Fruit fly (Drosophila melanogaster) whole organism, embryonic: ENCODE measurements around the gene CG3306.

Source experiments
- Atf6 ChIP-seq: fragments of 200-800 bp; sonication (Bioruptor generic); IDR thresholded peaks from 2 replicates; pipeline ENCODE4 v1.3.6; 2022; ENCODE audit warnings: missing biosample characterization, missing genetic modification characterization
- CG10274 ChIP-seq: fragments of 200-800 bp; sonication (Bioruptor generic); optimal IDR thresholded peaks from 3 replicates; lab custom pipeline; 2017; ENCODE audit warnings: missing biosample characterization, mild to moderate bottlenecking, missing genetic modification characterization
- CG10366 ChIP-seq: fragments of 200-800 bp; sonication (Bioruptor generic); IDR thresholded peaks from 2 replicates; pipeline ENCODE4 v1.3.6; 2022; ENCODE audit warnings: missing biosample characterization, missing genetic modification characterization
- CG10543 ChIP-seq: fragments of 200-800 bp; sonication (Bioruptor generic); optimal IDR thresholded peaks from 3 replicates; lab custom pipeline; 2017; ENCODE audit warnings: missing biosample characterization, mild to moderate bottlenecking, missing genetic modification characterization, moderate library complexity
- CG11085 ChIP-seq: fragments of 200-800 bp; sonication (Bioruptor generic); IDR thresholded peaks from 2 replicates; pipeline ENCODE4 v1.3.6; 2022; ENCODE audit warnings: missing biosample characterization, missing genetic modification characterization
- CG11398 ChIP-seq: fragments of 200-800 bp; sonication (Bioruptor generic); optimal IDR thresholded peaks from 2 replicates; lab custom pipeline; 2016; ENCODE audit warnings: missing biosample characterization, missing genetic modification characterization
- CG11696 ChIP-seq: fragments of 200-800 bp; sonication (Bioruptor generic); IDR thresholded peaks from 2 replicates; pipeline ENCODE4 v1.3.6; 2022; ENCODE audit warnings: missing biosample characterization, missing genetic modification characterization
- CG13287 ChIP-seq: fragments of 200-800 bp; sonication (Bioruptor generic); IDR thresholded peaks from 2 replicates; pipeline ENCODE4 v1.3.6; 2022; ENCODE audit warnings: missing biosample characterization, missing genetic modification characterization; ENCODE audit not compliant: partially characterized antibody
- CG14014 ChIP-seq: fragments of 200-800 bp; sonication (Bioruptor generic); IDR thresholded peaks from 2 replicates; pipeline ENCODE4 v1.3.6; 2022; ENCODE audit warnings: missing biosample characterization, missing genetic modification characterization
- CG14441 ChIP-seq: fragments of 200-800 bp; sonication (Bioruptor generic); IDR thresholded peaks from 2 replicates; pipeline ENCODE4 v1.3.6; 2022; ENCODE audit warnings: missing biosample characterization, missing genetic modification characterization
- CG14710 ChIP-seq: fragments of 200-800 bp; sonication (Bioruptor generic); optimal IDR thresholded peaks from 3 replicates; lab custom pipeline; 2019; ENCODE audit warnings: missing biosample characterization, mild to moderate bottlenecking, missing genetic modification characterization, moderate library complexity
- CG15011 ChIP-seq: fragments of 200-800 bp; sonication (Bioruptor generic); optimal IDR thresholded peaks from 3 replicates; lab custom pipeline; 2018; ENCODE audit warnings: missing biosample characterization, mild to moderate bottlenecking, missing genetic modification characterization
- CG15514 ChIP-seq: fragments of 200-800 bp; sonication (Bioruptor generic); optimal IDR thresholded peaks from 3 replicates; lab custom pipeline; 2017; ENCODE audit warnings: missing biosample characterization, missing genetic modification characterization, mild to moderate bottlenecking, moderate library complexity, missing genetic modification reagents
- CG2199 ChIP-seq: fragments of 200-800 bp; sonication (Bioruptor generic); IDR thresholded peaks from 3 replicates; pipeline ENCODE4 v1.3.6; 2022; ENCODE audit warnings: missing biosample characterization, missing genetic modification characterization
- CG31388 ChIP-seq: fragments of 200-800 bp; sonication (Bioruptor generic); optimal IDR thresholded peaks from 2 replicates; lab custom pipeline; 2016; ENCODE audit warnings: missing biosample characterization, missing genetic modification characterization
- CG3281 ChIP-seq: fragments of 200-800 bp; sonication (Bioruptor generic); optimal IDR thresholded peaks from 3 replicates; lab custom pipeline; 2017; ENCODE audit warnings: missing biosample characterization, mild to moderate bottlenecking, missing genetic modification characterization
- CG4328 ChIP-seq: fragments of 200-800 bp; sonication (Bioruptor generic); optimal IDR thresholded peaks from 3 replicates; lab custom pipeline; 2017; ENCODE audit warnings: missing biosample characterization, missing genetic modification reagents, missing genetic modification characterization
- CG4617 ChIP-seq: fragments of 200-800 bp; sonication (Bioruptor generic); optimal IDR thresholded peaks from 3 replicates; lab custom pipeline; 2016; ENCODE audit warnings: missing biosample characterization, missing genetic modification characterization, borderline replicate concordance
- CG4730 ChIP-seq: fragments of 200-800 bp; sonication (Bioruptor generic); IDR thresholded peaks from 2 replicates; pipeline ENCODE4 v1.3.6; 2022; ENCODE audit warnings: missing biosample characterization, missing genetic modification characterization
- CG9609 ChIP-seq: fragments of 200-800 bp; sonication (Bioruptor generic); optimal IDR thresholded peaks from 3 replicates; lab custom pipeline; 2016; ENCODE audit warnings: missing biosample characterization, missing genetic modification characterization
- Deaf1 ChIP-seq: fragments of 200-800 bp; optimal IDR thresholded peaks from 3 replicates; lab custom pipeline; 2019; ENCODE audit warnings: missing biosample characterization, mild to moderate bottlenecking, missing genetic modification characterization, moderate library complexity
- Dll ChIP-seq: fragments of 200-800 bp; sonication (Bioruptor generic); IDR thresholded peaks from 4 replicates; pipeline ENCODE4 v1.3.6; 2022; ENCODE audit warnings: missing biosample characterization, missing genetic modification characterization; ENCODE audit not compliant: partially characterized antibody
- H15 ChIP-seq: fragments of 200-800 bp; sonication (Bioruptor generic); IDR thresholded peaks from 3 replicates; pipeline ENCODE4 v1.3.6; 2022; ENCODE audit warnings: missing biosample characterization, missing genetic modification characterization
- HHEX ChIP-seq: fragments of 200-800 bp; sonication (Bioruptor generic); optimal IDR thresholded peaks from 3 replicates; lab custom pipeline; 2017; ENCODE audit warnings: missing biosample characterization, mild to moderate bottlenecking, missing genetic modification characterization, missing genetic modification reagents
- HLHmδ ChIP-seq: fragments of 200-800 bp; sonication (Bioruptor generic); optimal IDR thresholded peaks from 2 replicates; lab custom pipeline; 2018; ENCODE audit warnings: missing biosample characterization, mild to moderate bottlenecking, missing genetic modification characterization, moderate library complexity
- Hand ChIP-seq: fragments of 200-800 bp; sonication (Bioruptor generic); optimal IDR thresholded peaks from 2 replicates; lab custom pipeline; 2017; ENCODE audit warnings: mild to moderate bottlenecking, missing biosample characterization, missing genetic modification reagents, missing genetic modification characterization
- Jarid2 ChIP-seq: fragments of 200-800 bp; sonication (Bioruptor generic); optimal IDR thresholded peaks from 3 replicates; lab custom pipeline; 2017; ENCODE audit warnings: mild to moderate bottlenecking, missing biosample characterization, missing genetic modification reagents, missing genetic modification characterization
- MESR4 ChIP-seq: fragments of 200-800 bp; sonication (Bioruptor generic); optimal IDR thresholded peaks from 2 replicates; lab custom pipeline; 2018; ENCODE audit warnings: missing biosample characterization, mild to moderate bottlenecking, missing genetic modification characterization, moderate library complexity
- Med ChIP-seq: fragments of 200-800 bp; sonication (Bioruptor generic); peaks from one replicate; lab custom pipeline; 2016; ENCODE audit warnings: missing biosample characterization, missing genetic modification characterization, mild to moderate bottlenecking, inconsistent platforms, moderate library complexity
- Opbp ChIP-seq: fragments of 200-800 bp; sonication (Bioruptor generic); IDR thresholded peaks from 3 replicates; pipeline ENCODE4 v1.3.6; 2022; ENCODE audit warnings: missing biosample characterization, missing genetic modification characterization; ENCODE audit not compliant: partially characterized antibody
- bbx ChIP-seq: fragments of 200-800 bp; sonication (Bioruptor generic); IDR thresholded peaks from 2 replicates; pipeline ENCODE4 v1.3.6; 2022; ENCODE audit warnings: missing biosample characterization, missing genetic modification characterization; ENCODE audit not compliant: partially characterized antibody
- cato ChIP-seq: fragments of 200-800 bp; sonication (Bioruptor generic); optimal IDR thresholded peaks from 2 replicates; lab custom pipeline; 2016; ENCODE audit warnings: missing biosample characterization, missing genetic modification characterization, borderline replicate concordance
- caup ChIP-seq: fragments of 200-800 bp; sonication (Bioruptor generic); optimal IDR thresholded peaks from 3 replicates; lab custom pipeline; 2017; ENCODE audit warnings: missing biosample characterization, mild to moderate bottlenecking, missing genetic modification characterization, moderate library complexity; ENCODE audit not compliant: severe bottlenecking
- chm ChIP-seq: fragments of 200-800 bp; sonication (Bioruptor generic); IDR thresholded peaks from 2 replicates; pipeline ENCODE4 v1.3.6; 2022; ENCODE audit warnings: missing biosample characterization, missing genetic modification characterization
- ci ChIP-seq: fragments of 200-800 bp; sonication (Bioruptor generic); IDR thresholded peaks from 3 replicates; pipeline ENCODE4 v1.3.6; 2022; ENCODE audit warnings: missing biosample characterization, missing genetic modification characterization
- esg ChIP-seq: fragments of 200-800 bp; sonication (Bioruptor generic); conservative IDR thresholded peaks from 2 replicates; pipeline ENCODE4 v1.3.6; 2022; ENCODE audit warnings: missing biosample characterization, missing genetic modification characterization
- grau ChIP-seq: fragments of 200-800 bp; optimal IDR thresholded peaks from 3 replicates; lab custom pipeline; 2019; ENCODE audit warnings: missing biosample characterization, mild to moderate bottlenecking, missing genetic modification characterization, moderate library complexity
- gt ChIP-seq: fragments of 200-800 bp; sonication (Bioruptor generic); IDR thresholded peaks from 2 replicates; pipeline ENCODE4 v1.3.6; 2022; ENCODE audit warnings: missing biosample characterization, missing genetic modification characterization
- hkb ChIP-seq, 2 experiments: fragments of 200-800 bp in 1 of 2; fragments of >200 bp in 1 of 2; sonication (Bioruptor generic) in 1 of 2; IDR thresholded peaks in 1 of 2; optimal IDR thresholded peaks in 1 of 2; 2 replicates each; pipeline versions ENCODE4 v1.3.6 to Lab custom; 2017 to 2022; ENCODE audit warnings: missing biosample characterization in 1 of 2, missing genetic modification characterization in 1 of 2
- mld ChIP-seq: fragments of 200-800 bp; sonication (Bioruptor generic); IDR thresholded peaks from 3 replicates; pipeline ENCODE4 v1.3.6; 2022; ENCODE audit warnings: missing biosample characterization, missing genetic modification characterization; ENCODE audit not compliant: partially characterized antibody
- nom ChIP-seq: fragments of 200-800 bp; sonication (Bioruptor generic); optimal IDR thresholded peaks from 2 replicates; lab custom pipeline; 2017; ENCODE audit warnings: missing biosample characterization, missing genetic modification characterization, mild to moderate bottlenecking, moderate library complexity, missing genetic modification reagents
- odd ChIP-seq: fragments of 200-800 bp; sonication (Bioruptor generic); optimal IDR thresholded peaks from 2 replicates; lab custom pipeline; 2017; ENCODE audit warnings: missing biosample characterization, mild to moderate bottlenecking, missing genetic modification characterization
- ttk ChIP-seq: fragments of 200-800 bp; sonication (Bioruptor generic); IDR thresholded peaks from 2 replicates; pipeline ENCODE4 v2.1.2; 2022; ENCODE audit warnings: missing biosample characterization, missing genetic modification characterization
- vvl ChIP-seq: fragments of 200-800 bp; sonication (Bioruptor generic); IDR thresholded peaks from 2 replicates; pipeline ENCODE4 v1.3.6; 2022; ENCODE audit warnings: missing biosample characterization, missing genetic modification characterization
- z ChIP-seq: fragments of 200-800 bp; sonication (Bioruptor generic); IDR thresholded peaks from 3 replicates; pipeline ENCODE4 v1.3.6; 2022; ENCODE audit warnings: missing biosample characterization, missing genetic modification characterization
- zen2 ChIP-seq: fragments of 200-800 bp; sonication (Bioruptor generic); IDR thresholded peaks from 3 replicates; pipeline ENCODE4 v1.3.6; 2022; ENCODE audit warnings: missing biosample characterization, missing genetic modification characterization; ENCODE audit not compliant: partially characterized antibody

CG3306 gene

dm6 chr3L:9614589-9615442 lies 13.5 kb downstream of the CG3306 start, which contains the start of gene LanB2 (continued):
- no peak for TF ChIP-seq cato (GFP tag; lab: Kevin White, UChicago)
- TF ChIP-seq CG10543 = peak; percentile 50
- no peak for TF ChIP-seq CG10366
- no peak for TF ChIP-seq CG11085 (GFP tag; lab: Robert Waterston, UW)
- TF ChIP-seq Opbp = peak; percentile 61; the same call in 2 of the 3 replicates
- TF ChIP-seq chm = 0 out of 2 replicates have a peak, but pooled peaks have one; percentile 44
- no peak for TF ChIP-seq hkb (optimal IDR thresholded peaks at IDR 0.05; lab: Kevin White, UChicago)
- peak; percentile 38; the same call in 1 of the 2 replicates for TF ChIP-seq hkb (GFP tag; IDR thresholded peaks at IDR 0.05; lab: Robert Waterston, UW)
- TF ChIP-seq CG3281 (GFP tag; lab: Kevin White, UChicago) = peak; percentile 41
- TF ChIP-seq Hand (GFP tag; lab: Kevin White, UChicago) = peak; percentile 45
- peak; percentile 99 for TF ChIP-seq z (GFP tag; lab: Robert Waterston, UW)
- TF ChIP-seq CG2199 (GFP tag; lab: Robert Waterston, UW) = peak; percentile 52; the same call in 1 of the 3 replicates
- no peak for TF ChIP-seq HHEX (GFP tag; lab: Kevin White, UChicago)
- peak; percentile 67 for TF ChIP-seq HLHmδ (GFP tag; lab: Kevin White, UChicago)
- peak; percentile 57; the same call in 1 of the 2 replicates for TF ChIP-seq bbx
- peak; percentile 28 for TF ChIP-seq caup (GFP tag; lab: Kevin White, UChicago)
- TF ChIP-seq nom (GFP tag; lab: Kevin White, UChicago) = peak; percentile 79
- no peak for TF ChIP-seq gt
- TF ChIP-seq Dll = no peak
- peak; percentile 21 for TF ChIP-seq CG11398 (GFP tag; lab: Kevin White, UChicago)
- TF ChIP-seq CG10274 (GFP tag; lab: Kevin White, UChicago) = no peak
- TF ChIP-seq H15 (GFP tag; lab: Robert Waterston, UW) = no peak
- no peak for TF ChIP-seq esg (GFP tag; lab: Robert Waterston, UW)
- no peak for TF ChIP-seq CG31388 (GFP tag; lab: Kevin White, UChicago)
- TF ChIP-seq CG14441 (GFP tag; lab: Robert Waterston, UW) = no peak
- no peak for TF ChIP-seq CG15011 (GFP tag; lab: Kevin White, UChicago)
- peak; percentile 11 for TF ChIP-seq CG14710 (tag; lab: Kevin White, UChicago)
- TF ChIP-seq grau (tag; lab: Kevin White, UChicago) = no peak
- TF ChIP-seq Jarid2 (GFP tag; lab: Kevin White, UChicago) = peak; percentile 83
- TF ChIP-seq MESR4 (GFP tag; lab: Kevin White, UChicago) = peak; percentile 2
- TF ChIP-seq Atf6 (GFP tag; lab: Robert Waterston, UW) = peak; percentile 46; the same call in 1 of the 2 replicates
- peak; percentile 39; the same call in 1 of the 2 replicates for TF ChIP-seq CG13287 (GFP tag; lab: Robert Waterston, UW)
- TF ChIP-seq CG4617 (GFP tag; lab: Kevin White, UChicago) = no peak
- no peak for TF ChIP-seq CG9609
- 0 out of 2 replicates have a peak, but pooled peaks have one; percentile 29 for TF ChIP-seq vvl (GFP tag; lab: Robert Waterston, UW)
- TF ChIP-seq CG4730 (GFP tag; lab: Robert Waterston, UW) = no peak
- TF ChIP-seq CG4328 (GFP tag; lab: Kevin White, UChicago) = no peak
- TF ChIP-seq Deaf1 (tag; lab: Kevin White, UChicago) = peak; percentile 87
- peak; percentile 39; the same call in 1 of the 3 replicates for TF ChIP-seq zen2 (GFP tag; lab: Robert Waterston, UW)
- peak; percentile 48 for TF ChIP-seq Med (GFP tag; lab: Kevin White, UChicago)
- TF ChIP-seq CG15514 (GFP tag; lab: Kevin White, UChicago) = peak; percentile 14
- TF ChIP-seq odd (GFP tag; lab: Kevin White, UChicago) = peak; percentile 35
- peak; percentile 52; the same call in 1 of the 3 replicates for TF ChIP-seq ci
- no peak for TF ChIP-seq ttk (GFP tag; lab: Robert Waterston, UW)
- 0 out of 2 replicates have a peak, but pooled peaks have one; percentile 18 for TF ChIP-seq CG14014 (GFP tag; lab: Robert Waterston, UW)
- TF ChIP-seq mld (GFP tag; lab: Robert Waterston, UW) = peak; percentile 57; the same call in 1 of the 3 replicates
- no peak for TF ChIP-seq CG11696 (GFP tag; lab: Robert Waterston, UW)
